Worm (Caenorhabditis elegans) whole organism, mixed stage, embryonic: ENCODE measurements around the gene F36G9.15.

Experiments
- M03D4.4 ChIP-seq: sonication (generic microtip); optimal IDR thresholded peaks from 2 replicates; lab custom pipeline; 2017; ENCODE audit warnings: mild to moderate bottlenecking, missing genetic modification characterization, missing compliant biosample characterization
- bed-3 ChIP-seq: fragments of 200-800 bp; sonication (Bioruptor generic); optimal IDR thresholded peaks from 3 replicates; lab custom pipeline; 2018; ENCODE audit warnings: mild to moderate bottlenecking, missing genetic modification characterization, moderate library complexity, missing compliant biosample characterization
- blmp-1 ChIP-seq: fragments of 150-350 bp; optimal IDR thresholded peaks from 2 replicates; lab custom pipeline; 2014; ENCODE audit warnings: missing biosample characterization, missing genetic modification characterization
- ceh-39 ChIP-seq: fragments of 150-350 bp; optimal IDR thresholded peaks from 2 replicates; lab custom pipeline; 2014; ENCODE audit warnings: missing biosample characterization, missing genetic modification characterization
- ceh-43 ChIP-seq: fragments of 200-800 bp; sonication (Bioruptor generic); optimal IDR thresholded peaks from 2 replicates; lab custom pipeline; 2018; ENCODE audit warnings: mild to moderate bottlenecking, missing genetic modification characterization, moderate library complexity, missing compliant biosample characterization
- ceh-83 ChIP-seq: fragments of 200-800 bp; sonication (Bioruptor generic); optimal IDR thresholded peaks from 2 replicates; lab custom pipeline; 2018; ENCODE audit warnings: mild to moderate bottlenecking, missing genetic modification characterization, missing compliant biosample characterization
- ces-1 ChIP-seq: fragments of 150-350 bp; optimal IDR thresholded peaks from 2 replicates; lab custom pipeline; 2014; ENCODE audit warnings: missing biosample characterization, missing genetic modification reagents, missing genetic modification characterization
- cnd-1 ChIP-seq: fragments of 200-800 bp; sonication (Bioruptor generic); optimal IDR thresholded peaks from 2 replicates; lab custom pipeline; 2018; ENCODE audit warnings: mild to moderate bottlenecking, missing genetic modification characterization, missing compliant biosample characterization
- drap-1 ChIP-seq: fragments of 200-800 bp; sonication (Bioruptor generic); optimal IDR thresholded peaks from 3 replicates; lab custom pipeline; 2018; ENCODE audit warnings: mild to moderate bottlenecking, missing genetic modification characterization, missing compliant biosample characterization
- elt-1 ChIP-seq: sonication (generic microtip); optimal IDR thresholded peaks from 2 replicates; lab custom pipeline; 2017; ENCODE audit warnings: missing genetic modification characterization, mild to moderate bottlenecking, missing compliant biosample characterization, antibody characterized with exemption, moderate library complexity, borderline replicate concordance; ENCODE audit not compliant: insufficient read depth
- elt-3 ChIP-seq: fragments of 150-350 bp; optimal IDR thresholded peaks from 2 replicates; lab custom pipeline; 2014; ENCODE audit warnings: missing biosample characterization, missing genetic modification characterization
- flh-1 ChIP-seq: fragments of 200-800 bp; sonication (Bioruptor generic); optimal IDR thresholded peaks from 2 replicates; lab custom pipeline; 2018; ENCODE audit warnings: mild to moderate bottlenecking, missing genetic modification characterization, moderate library complexity, missing compliant biosample characterization
- ham-2 ChIP-seq: fragments of 200-800 bp; sonication (Bioruptor generic); optimal IDR thresholded peaks from 2 replicates; lab custom pipeline; 2018; ENCODE audit warnings: mild to moderate bottlenecking, missing genetic modification characterization, missing compliant biosample characterization
- hlh-1 ChIP-seq: fragments of 150-350 bp; optimal IDR thresholded peaks from 2 replicates; lab custom pipeline; 2014; ENCODE audit warnings: missing biosample characterization, missing genetic modification reagents, missing genetic modification characterization
- lin-13 ChIP-seq: fragments of 150-350 bp; optimal IDR thresholded peaks from 2 replicates; lab custom pipeline; 2014; ENCODE audit warnings: missing biosample characterization, missing genetic modification characterization
- lin-32 ChIP-seq: fragments of 200-800 bp; sonication (Bioruptor generic); optimal IDR thresholded peaks from 2 replicates; lab custom pipeline; 2018; ENCODE audit warnings: mild to moderate bottlenecking, missing genetic modification characterization, missing compliant biosample characterization
- lsy-2 ChIP-seq: fragments of 150-350 bp; optimal IDR thresholded peaks from 2 replicates; lab custom pipeline; 2014; ENCODE audit warnings: missing biosample characterization, missing genetic modification characterization
- mab-5 ChIP-seq: fragments of 150-350 bp; optimal IDR thresholded peaks from 2 replicates; lab custom pipeline; 2014; ENCODE audit warnings: missing biosample characterization, missing genetic modification characterization
- mls-2 ChIP-seq: sonication (generic microtip); optimal IDR thresholded peaks from 2 replicates; lab custom pipeline; 2016; ENCODE audit warnings: mild to moderate bottlenecking, missing genetic modification characterization, moderate library complexity, missing compliant biosample characterization
- nhr-12 ChIP-seq: fragments of 150-350 bp; optimal IDR thresholded peaks from 2 replicates; lab custom pipeline; 2014; ENCODE audit warnings: missing biosample characterization, missing genetic modification characterization
- nhr-2 ChIP-seq: fragments of 150-350 bp; optimal IDR thresholded peaks from 2 replicates; lab custom pipeline; 2014; ENCODE audit warnings: missing biosample characterization, missing genetic modification characterization
- nhr-237 ChIP-seq: fragments of 150-350 bp; optimal IDR thresholded peaks from 2 replicates; lab custom pipeline; 2014; ENCODE audit warnings: missing biosample characterization, missing genetic modification characterization
- nhr-28 ChIP-seq: fragments of 150-350 bp; optimal IDR thresholded peaks from 2 replicates; lab custom pipeline; 2014; ENCODE audit warnings: missing biosample characterization, missing genetic modification characterization
- nhr-76 ChIP-seq: sonication (generic microtip); optimal IDR thresholded peaks from 2 replicates; lab custom pipeline; 2017; ENCODE audit warnings: missing biosample characterization, missing genetic modification characterization
- pha-4 ChIP-seq: fragments of 150-350 bp; optimal IDR thresholded peaks from 2 replicates; lab custom pipeline; 2018; ENCODE audit warnings: missing biosample characterization, missing genetic modification reagents, missing genetic modification characterization
- sem-2 ChIP-seq: fragments of 200-800 bp; sonication (Bioruptor generic); optimal IDR thresholded peaks from 2 replicates; lab custom pipeline; 2018; ENCODE audit warnings: mild to moderate bottlenecking, missing genetic modification characterization, missing compliant biosample characterization
- sptf-1 ChIP-seq: sonication (generic microtip); optimal IDR thresholded peaks from 2 replicates; lab custom pipeline; 2017; ENCODE audit warnings: mild to moderate bottlenecking, missing genetic modification characterization, moderate library complexity, missing compliant biosample characterization
- tbx-8 ChIP-seq: fragments of 200-800 bp; sonication (Bioruptor generic); optimal IDR thresholded peaks from 2 replicates; lab custom pipeline; 2018; ENCODE audit warnings: mild to moderate bottlenecking, missing genetic modification characterization, moderate library complexity, missing compliant biosample characterization
- unc-39 ChIP-seq: fragments of 150-350 bp; optimal IDR thresholded peaks from 2 replicates; lab custom pipeline; 2014; ENCODE audit warnings: missing biosample characterization, missing genetic modification characterization
- unc-62 ChIP-seq: fragments of 150-350 bp; optimal IDR thresholded peaks from 2 replicates; lab custom pipeline; 2014; ENCODE audit warnings: missing biosample characterization, missing genetic modification reagents, missing genetic modification characterization
- ztf-11 ChIP-seq: fragments of 150-350 bp; optimal IDR thresholded peaks from 2 replicates; lab custom pipeline; 2014; ENCODE audit warnings: missing biosample characterization, missing genetic modification characterization

The F36G9.15 gene

ce11 chrV:16024300-16024699, 36.3 kb upstream of the F36G9.15 start, which contains the start of gene T10C6.6:
Gene T10C6.6 (plus strand): TSS chrV:16024326.
- TF ChIP-seq ham-2 (GFP tag; lab: Kevin White, UChicago), result no peak
- no peak for TF ChIP-seq ceh-83 (GFP tag; lab: Kevin White, UChicago)
- TF ChIP-seq ces-1 (GFP tag; lab: Kevin White, UChicago), result no peak
- no peak for TF ChIP-seq lin-32 (GFP tag; lab: Kevin White, UChicago)
- no peak for TF ChIP-seq ceh-43 (GFP tag; lab: Kevin White, UChicago)
- TF ChIP-seq ztf-11, result no peak
- TF ChIP-seq hlh-1 (tag; lab: Kevin White, UChicago), result no peak
- TF ChIP-seq elt-3 (tag; lab: Kevin White, UChicago), result no peak
- TF ChIP-seq sptf-1 (tag; lab: Kevin White, UChicago), result no peak
- TF ChIP-seq sem-2 (GFP tag; lab: Kevin White, UChicago), result no peak
- no peak for TF ChIP-seq drap-1
- no peak for TF ChIP-seq nhr-237 (tag; lab: Kevin White, UChicago)
- no peak for TF ChIP-seq lsy-2 (tag; lab: Kevin White, UChicago)
- no peak for TF ChIP-seq blmp-1 (tag; lab: Kevin White, UChicago)
- no peak for TF ChIP-seq nhr-2 (tag; lab: Kevin White, UChicago)
- no peak for TF ChIP-seq flh-1 (GFP tag; lab: Kevin White, UChicago)
- no peak for TF ChIP-seq nhr-76 (tag; lab: Kevin White, UChicago)
- TF ChIP-seq nhr-28 (tag; lab: Kevin White, UChicago), result no peak

DNA sequence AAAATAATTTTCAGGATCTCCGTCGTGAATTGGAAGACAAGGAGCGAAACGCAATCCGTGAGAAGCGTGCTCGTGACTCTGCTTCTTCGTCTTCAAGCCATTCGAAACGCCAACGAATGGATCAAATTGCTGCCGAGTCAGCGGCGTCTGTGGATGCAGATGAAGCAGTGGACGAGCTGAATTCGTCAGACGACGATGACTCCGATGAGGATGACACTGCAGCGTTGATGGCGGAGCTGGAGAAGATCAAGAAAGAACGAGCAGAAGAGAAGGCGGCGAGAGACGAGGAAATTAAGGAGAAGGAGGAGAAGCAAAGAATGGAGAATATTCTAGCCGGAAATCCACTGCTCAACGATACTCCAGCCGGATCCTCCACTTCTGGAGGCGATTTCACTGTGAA, 35.6 kb upstream of the F36G9.15 start:
- TF ChIP-seq lsy-2 (tag; lab: Kevin White, UChicago), result no peak
- TF ChIP-seq blmp-1 (tag; lab: Kevin White, UChicago), result no peak
- no peak for TF ChIP-seq ceh-83 (GFP tag; lab: Kevin White, UChicago)
- no peak for TF ChIP-seq nhr-76 (tag; lab: Kevin White, UChicago)
- TF ChIP-seq sem-2 (GFP tag; lab: Kevin White, UChicago), result no peak
- TF ChIP-seq M03D4.4 (tag; lab: Kevin White, UChicago), result no peak
- TF ChIP-seq drap-1, result no peak
- no peak for TF ChIP-seq mls-2
- no peak for TF ChIP-seq cnd-1 (tag; lab: Kevin White, UChicago)
- TF ChIP-seq lin-13 (tag; lab: Kevin White, UChicago), result no peak
- no peak for TF ChIP-seq ham-2 (GFP tag; lab: Kevin White, UChicago)
- no peak for TF ChIP-seq nhr-237 (tag; lab: Kevin White, UChicago)
- no peak for TF ChIP-seq pha-4 (tag; lab: Kevin White, UChicago)
- no peak for TF ChIP-seq ceh-43 (GFP tag; lab: Kevin White, UChicago)
- TF ChIP-seq ceh-39, result no peak
- TF ChIP-seq bed-3 (GFP tag; lab: Kevin White, UChicago), result no peak
- TF ChIP-seq nhr-28 (tag; lab: Kevin White, UChicago), result no peak
- TF ChIP-seq ces-1 (GFP tag; lab: Kevin White, UChicago), result no peak
- no peak for TF ChIP-seq elt-3 (tag; lab: Kevin White, UChicago)
- TF ChIP-seq, all 35 proteins: peak for 0

DNA sequence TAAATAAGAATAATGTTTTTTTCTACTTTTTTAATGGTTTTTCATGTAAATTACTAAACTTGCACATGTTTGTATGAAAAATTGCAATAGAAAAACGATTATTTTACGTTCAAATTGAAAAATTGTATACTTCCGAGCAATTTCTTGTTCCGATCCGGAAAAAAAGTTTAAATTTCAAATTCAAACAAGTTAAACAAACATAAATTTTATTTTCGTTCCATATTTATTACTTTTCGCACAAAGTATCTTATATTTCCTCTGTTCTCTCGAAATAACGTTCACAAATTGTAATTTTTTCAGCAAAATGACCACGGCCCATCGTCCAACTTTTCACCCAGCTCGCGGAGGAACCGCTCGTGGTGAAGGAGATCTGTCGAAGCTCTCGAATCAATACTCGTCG, 35.1 kb upstream of the F36G9.15 start, which contains the start of gene cwc-15:
TSS of gene cwc-15 (plus strand) at position 301 of the 400 bp plus-strand sequence.
- TF ChIP-seq mls-2 (no peak), bed-3 (GFP tag; lab: Kevin White, UChicago) (no peak), lin-13 (tag; lab: Kevin White, UChicago) (no peak), blmp-1 (tag; lab: Kevin White, UChicago) (no peak), nhr-28 (tag; lab: Kevin White, UChicago) (no peak), M03D4.4 (tag; lab: Kevin White, UChicago) (no peak), pha-4 (tag; lab: Kevin White, UChicago) (no peak), lsy-2 (tag; lab: Kevin White, UChicago) (no peak), unc-62 (GFP tag; lab: Kevin White, UChicago) (no peak), elt-1 (tag; lab: Kevin White, UChicago) (no peak), tbx-8 (GFP tag; lab: Kevin White, UChicago) (no peak), nhr-12 (tag; lab: Kevin White, UChicago) (no peak)

DNA sequence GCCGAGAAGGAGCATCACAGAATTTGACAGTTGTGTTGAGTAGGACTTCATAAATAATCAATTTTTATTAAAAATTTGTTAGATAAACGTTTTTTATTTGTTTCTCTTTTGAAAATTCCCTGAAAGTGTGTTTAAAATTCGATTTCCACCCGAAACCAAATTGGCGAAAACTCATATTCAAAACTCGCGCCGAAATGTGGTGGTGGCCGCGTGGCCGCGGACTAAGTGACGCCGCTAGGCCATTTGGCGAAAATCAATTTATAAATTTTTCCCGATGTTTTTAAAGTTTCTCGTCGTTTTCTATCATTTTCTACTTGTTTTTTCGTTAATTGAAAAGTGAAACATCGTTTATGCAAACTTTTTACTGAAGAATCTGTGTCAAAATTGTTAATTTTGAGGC, 34.6 kb upstream of the F36G9.15 start:
- no peak for TF ChIP-seq nhr-28 (tag; lab: Kevin White, UChicago)
- TF ChIP-seq lin-32 (GFP tag; lab: Kevin White, UChicago), result no peak
- peak; percentile 59 for TF ChIP-seq sptf-1 (tag; lab: Kevin White, UChicago)

DNA sequence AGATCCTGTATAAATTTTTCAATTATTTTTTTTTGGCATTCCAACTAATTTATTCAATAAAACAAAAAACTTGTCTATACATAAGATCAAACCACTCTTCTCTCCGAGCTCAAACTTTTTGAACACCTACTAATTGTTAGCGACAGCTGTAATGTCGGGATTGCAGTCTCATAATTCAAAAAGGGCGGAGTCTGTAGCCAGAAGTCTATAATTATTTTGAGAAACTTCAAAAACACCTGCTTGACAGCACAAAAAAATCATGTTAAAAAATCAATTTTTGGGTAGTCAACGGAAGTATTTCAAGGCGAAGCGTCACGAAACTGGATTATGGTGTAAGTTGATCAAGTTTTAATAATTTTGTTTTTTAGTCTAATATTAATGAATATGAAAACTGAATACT, 32.1 kb upstream of the F36G9.15 start, which contains the start of gene srx-44:
TSS of gene srx-44 (plus strand) at position 301 of the 400 bp plus-strand sequence.
- TF ChIP-seq cnd-1 (tag; lab: Kevin White, UChicago) (no peak), unc-39 (tag; lab: Kevin White, UChicago) (no peak), mab-5 (tag; lab: Kevin White, UChicago) (no peak), pha-4 (tag; lab: Kevin White, UChicago) (no peak), sptf-1 (tag; lab: Kevin White, UChicago) (no peak), ceh-43 (GFP tag; lab: Kevin White, UChicago) (no peak), ces-1 (GFP tag; lab: Kevin White, UChicago) (no peak), nhr-237 (tag; lab: Kevin White, UChicago) (no peak)
